Fruit fly (Drosophila melanogaster) whole organism, wandering third instar larva: ENCODE data around the gene ssp2.

Experiments
- Abd-B ChIP-seq: fragments of >200 bp; optimal IDR thresholded peaks from 2 replicates; lab custom pipeline; 2017; ENCODE audit warnings: missing biosample characterization, missing genetic modification characterization
- CG9705 ChIP-seq: fragments of 200-800 bp; sonication (Bioruptor generic); optimal IDR thresholded peaks from 2 replicates; lab custom pipeline; 2018; ENCODE audit warnings: missing biosample characterization, mild to moderate bottlenecking, missing genetic modification characterization
- CrebA ChIP-seq: fragments of 200-800 bp; sonication (Bioruptor generic); optimal IDR thresholded peaks from 2 replicates; lab custom pipeline; 2016; ENCODE audit warnings: missing biosample characterization, mild to moderate bottlenecking, missing genetic modification characterization, borderline replicate concordance
- Dif ChIP-seq: fragments of 200-275, 200-300 bp; sonication (Bioruptor generic); optimal IDR thresholded peaks from 2 replicates; lab custom pipeline; 2018; ENCODE audit warnings: missing biosample characterization, missing genetic modification characterization; ENCODE audit not compliant: partially characterized antibody
- GATAd ChIP-seq: sonication (Bioruptor generic); optimal IDR thresholded peaks from 2 replicates; lab custom pipeline; 2016; ENCODE audit warnings: missing biosample characterization, missing genetic modification characterization
- HLH106 ChIP-seq: fragments of 200-800 bp; optimal IDR thresholded peaks from 3 replicates; lab custom pipeline; 2019; ENCODE audit warnings: missing biosample characterization, mild to moderate bottlenecking, missing genetic modification characterization, moderate library complexity
- Hnf4 ChIP-seq: fragments of 200-800 bp; sonication (Bioruptor generic); optimal IDR thresholded peaks from 2 replicates; lab custom pipeline; 2016; ENCODE audit warnings: missing biosample characterization, mild to moderate bottlenecking, missing genetic modification characterization
- Hr78 ChIP-seq: fragments of >200 bp; optimal IDR thresholded peaks from 2 replicates; lab custom pipeline; 2017; ENCODE audit warnings: missing biosample characterization, missing genetic modification characterization
- Hr83 ChIP-seq: fragments of 200-300 bp; sonication (Bioruptor generic); optimal IDR thresholded peaks from 2 replicates; lab custom pipeline; 2016; ENCODE audit warnings: missing biosample characterization, mild to moderate bottlenecking, missing genetic modification characterization, moderate library complexity; ENCODE audit not compliant: poor library complexity, severe bottlenecking
- Jra ChIP-seq: sonication (Bioruptor generic); optimal IDR thresholded peaks from 2 replicates; lab custom pipeline; 2016; ENCODE audit warnings: missing biosample characterization, missing genetic modification characterization
- Mio ChIP-seq: sonication (Bioruptor generic); optimal IDR thresholded peaks from 2 replicates; lab custom pipeline; 2016; ENCODE audit warnings: missing biosample characterization, missing genetic modification characterization
- Myc ChIP-seq: fragments of >200 bp; optimal IDR thresholded peaks from 2 replicates; lab custom pipeline; 2017
- N ChIP-seq: fragments of >200 bp; optimal IDR thresholded peaks from 2 replicates; lab custom pipeline; 2018; ENCODE audit warnings: missing biosample characterization, missing external identifiers, missing genetic modification characterization
- OdsH ChIP-seq: fragments of 200-800 bp; sonication (Bioruptor generic); optimal IDR thresholded peaks from 2 replicates; lab custom pipeline; 2016; ENCODE audit warnings: missing biosample characterization, mild to moderate bottlenecking, missing genetic modification characterization
- Sp1 ChIP-seq: fragments of 200-800 bp; sonication (Bioruptor generic); optimal IDR thresholded peaks from 3 replicates; lab custom pipeline; 2019; ENCODE audit warnings: missing biosample characterization, mild to moderate bottlenecking, missing genetic modification characterization, moderate library complexity
- brk ChIP-seq: fragments of 200-800 bp; sonication (Bioruptor generic); optimal IDR thresholded peaks from 2 replicates; lab custom pipeline; 2016; ENCODE audit warnings: missing biosample characterization, mild to moderate bottlenecking, missing genetic modification characterization
- dl ChIP-seq, 2 experiments: fragments of 175-275, 200-275 bp in 1 of 2; fragments of 200-275 bp in 1 of 2; sonication (Bioruptor generic); optimal IDR thresholded peaks; lab custom pipeline; 2018; ENCODE audit warnings: mild to moderate bottlenecking in 2 of 2, missing biosample characterization in 2 of 2, missing genetic modification characterization in 2 of 2, moderate library complexity in 2 of 2; ENCODE audit not compliant: partially characterized antibody in 2 of 2, insufficient read depth in 1 of 2
- dmrt93B ChIP-seq: fragments of 200-800 bp; sonication (Bioruptor generic); optimal IDR thresholded peaks from 2 replicates; lab custom pipeline; 2018; ENCODE audit warnings: missing biosample characterization, mild to moderate bottlenecking, missing genetic modification characterization
- ey ChIP-seq: fragments of 200-800 bp; sonication (Bioruptor generic); optimal IDR thresholded peaks from 2 replicates; lab custom pipeline; 2016; ENCODE audit warnings: missing biosample characterization, missing genetic modification characterization
- foxo ChIP-seq, 2 experiments: fragments of 200-800 bp; sonication (Bioruptor generic); optimal IDR thresholded peaks; 2 replicates in 1 of 2; 3 replicates in 1 of 2; lab custom pipeline; 2016 to 2017; ENCODE audit warnings: missing biosample characterization in 2 of 2, missing genetic modification characterization in 2 of 2
- fru ChIP-seq: fragments of 200-800 bp; sonication (Bioruptor generic); optimal IDR thresholded peaks from 3 replicates; lab custom pipeline; 2016; ENCODE audit warnings: missing biosample characterization, mild to moderate bottlenecking, missing genetic modification characterization
- h ChIP-seq: fragments of 200-800 bp; sonication (Bioruptor generic); optimal IDR thresholded peaks from 3 replicates; lab custom pipeline; 2016; ENCODE audit warnings: missing biosample characterization, mild to moderate bottlenecking, missing genetic modification characterization
- jim ChIP-seq: fragments of 175-275, 200-325 bp; sonication (Bioruptor generic); optimal IDR thresholded peaks from 2 replicates; lab custom pipeline; 2016; ENCODE audit warnings: missing biosample characterization, mild to moderate bottlenecking, missing genetic modification characterization
- pan ChIP-seq: fragments of >200 bp; optimal IDR thresholded peaks from 2 replicates; lab custom pipeline; 2017
- psq ChIP-seq: fragments of 200-800 bp; sonication (Bioruptor generic); optimal IDR thresholded peaks from 3 replicates; lab custom pipeline; 2017; ENCODE audit warnings: missing biosample characterization, mild to moderate bottlenecking, missing genetic modification characterization, moderate library complexity
- rgr ChIP-seq: fragments of 200-800 bp; sonication (Bioruptor generic); optimal IDR thresholded peaks from 3 replicates; lab custom pipeline; 2016; ENCODE audit warnings: missing biosample characterization, mild to moderate bottlenecking, missing genetic modification characterization
- sage ChIP-seq: fragments of 200-800 bp; sonication (Bioruptor generic); optimal IDR thresholded peaks from 2 replicates; lab custom pipeline; 2016; ENCODE audit warnings: missing biosample characterization, mild to moderate bottlenecking, missing genetic modification characterization
- sv ChIP-seq: fragments of 200-800 bp; sonication (Bioruptor generic); optimal IDR thresholded peaks from 3 replicates; lab custom pipeline; 2016; ENCODE audit warnings: missing biosample characterization, missing genetic modification characterization
- tai ChIP-seq: sonication (Bioruptor generic); optimal IDR thresholded peaks from 2 replicates; lab custom pipeline; 2016; ENCODE audit warnings: missing biosample characterization, missing genetic modification characterization
- woc ChIP-seq: sonication (Bioruptor generic); optimal IDR thresholded peaks from 2 replicates; lab custom pipeline; 2016; ENCODE audit warnings: missing biosample characterization, mild to moderate bottlenecking, missing genetic modification characterization

The ssp2 gene

DNA sequence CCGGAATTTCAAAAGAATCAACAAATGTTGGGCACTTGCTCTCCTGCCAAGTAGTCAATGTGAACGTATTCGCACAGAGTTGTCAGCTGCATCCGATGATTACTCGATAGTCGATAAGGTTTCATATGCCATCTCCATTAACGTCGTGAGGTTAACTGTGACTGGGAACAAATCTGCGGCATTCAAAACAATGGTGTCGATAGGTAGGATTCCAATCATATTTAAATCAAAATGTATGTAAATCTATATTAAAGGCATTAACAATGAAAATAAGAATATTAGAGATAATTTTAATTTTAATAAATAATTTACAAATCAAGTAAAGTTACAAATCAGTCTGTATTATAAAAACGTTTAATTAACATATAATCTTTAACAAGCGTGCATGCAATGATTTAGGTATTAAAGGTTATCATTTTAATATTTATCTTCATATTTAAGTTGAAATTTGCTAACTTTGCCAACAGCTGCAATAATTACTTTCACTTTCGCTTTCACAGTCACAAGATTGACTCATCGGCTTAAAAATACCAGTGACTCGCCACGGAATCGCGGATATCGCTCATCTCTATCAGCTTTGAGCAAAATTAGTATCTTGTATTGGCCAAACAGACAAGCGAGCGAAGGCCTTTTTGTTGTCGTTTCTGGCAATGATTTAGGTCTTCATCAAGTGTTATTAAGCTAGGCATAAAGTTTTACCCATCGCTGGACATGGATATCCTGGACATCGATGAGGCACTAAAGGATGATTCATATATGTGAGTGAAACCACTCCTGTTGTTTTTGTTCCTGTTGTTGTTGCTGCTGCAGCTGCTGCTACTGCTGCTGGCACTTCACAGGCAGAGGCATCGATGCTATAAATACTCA, at the start of gene ssp2, which contains the start of the genes Meics and Nxf3:
TSS of gene ssp2 (plus strand) at position 569 of the 867 bp plus-strand sequence.
TSS of gene Meics (minus strand) at position 68 of the 867 bp plus-strand sequence.
TSS of gene Nxf3 (plus strand) at position 569 of the 867 bp plus-strand sequence.
- TF ChIP-seq sage (GFP tag; lab: Kevin White, UChicago) (peak; percentile 7), jim (GFP tag; lab: Kevin White, UChicago) (peak; percentile 69), dl (GFP tag; optimal IDR thresholded peaks at IDR 0.05; lab: Kevin White, UChicago; ENCODE audit: insufficient read depth in 1 of 2, partially characterized antibody in 2 of 2) (no peak), HLH106 (tag; lab: Kevin White, UChicago) (no peak), ey (GFP tag; lab: Kevin White, UChicago) (peak; percentile 20), Hr78 (GFP tag; lab: Kevin White, UChicago) (no peak), fru (GFP tag; lab: Kevin White, UChicago) (no peak), Dif (GFP tag; lab: Kevin White, UChicago) (no peak), woc (GFP tag; lab: Kevin White, UChicago) (peak; percentile 35), Myc (peak; percentile 21), Hnf4 (no peak), Mio (no peak), Hr83 (GFP tag; lab: Kevin White, UChicago) (peak; percentile 91), tai (no peak), foxo (GFP tag; optimal IDR thresholded peaks at IDR 0.05; lab: Kevin White, UChicago) (no peak), OdsH (GFP tag; lab: Kevin White, UChicago) (no peak), dmrt93B (GFP tag; lab: Kevin White, UChicago) (peak; percentile 14), CrebA (no peak), rgr (GFP tag; lab: Kevin White, UChicago) (no peak), Jra (GFP tag; lab: Kevin White, UChicago) (peak; percentile 48)

DNA sequence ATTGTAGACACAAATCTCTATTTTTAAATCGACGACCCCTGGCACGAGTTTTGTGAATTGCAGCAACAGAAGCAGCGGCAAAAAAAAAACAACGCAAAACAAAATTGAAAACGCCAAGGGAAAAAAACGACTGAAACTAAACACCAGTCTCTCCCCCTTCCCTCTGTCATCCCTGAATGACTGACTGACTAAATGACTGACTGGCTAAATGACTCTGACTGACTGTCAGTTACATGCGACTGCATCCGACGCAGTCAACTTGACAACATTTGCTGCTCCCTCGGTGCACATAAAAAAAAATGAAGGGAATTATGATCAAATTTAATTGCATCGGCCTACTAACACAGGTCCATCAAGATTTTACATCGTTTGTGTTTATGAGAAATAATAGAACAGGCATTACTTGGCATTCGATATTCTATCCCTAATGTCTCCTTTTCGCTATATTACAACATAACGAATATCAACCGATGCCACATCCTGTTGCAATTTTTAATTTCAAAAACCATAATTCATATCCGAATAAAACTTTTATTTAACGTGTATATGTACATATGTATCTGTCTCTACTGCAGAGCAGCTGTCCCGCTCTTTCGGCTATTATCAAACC, 47.3 kb upstream of the ssp2 start:
- TF ChIP-seq rgr (GFP tag; lab: Kevin White, UChicago) (no peak), sv (no peak), h (peak; percentile 32), psq (GFP tag; lab: Kevin White, UChicago) (no peak), Sp1 (GFP tag; lab: Kevin White, UChicago) (no peak), ey (GFP tag; lab: Kevin White, UChicago) (peak; percentile 21), HLH106 (tag; lab: Kevin White, UChicago) (no peak), fru (GFP tag; lab: Kevin White, UChicago) (peak; percentile 36), foxo (GFP tag; optimal IDR thresholded peaks at IDR 0.05; lab: Kevin White, UChicago) (peak in 1 of 2 experiments; percentile 7)

DNA sequence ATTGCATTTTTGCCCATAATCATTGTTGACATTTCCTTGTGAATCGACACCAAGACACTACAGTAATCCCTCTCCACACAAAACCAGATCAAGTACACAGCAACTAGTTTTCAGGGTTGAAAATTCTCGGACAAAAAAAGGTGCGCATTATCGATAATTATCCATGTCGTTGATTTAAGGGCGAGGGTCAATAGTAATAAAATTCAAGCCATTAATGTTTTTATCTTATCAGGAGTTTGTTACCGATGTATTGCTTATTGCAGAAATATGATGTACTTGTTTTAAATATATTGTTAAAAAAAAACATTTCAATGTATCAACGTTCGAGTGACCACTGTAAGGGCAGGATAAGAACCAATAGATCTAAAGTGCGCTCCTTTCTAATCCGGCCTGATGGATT, 46.2 kb upstream of the ssp2 start:
- TF ChIP-seq N (GFP tag; lab: Kevin White, UChicago) (no peak), pan (lab: Kevin White, UChicago) (no peak), Abd-B (GFP tag; lab: Kevin White, UChicago) (no peak), Sp1 (GFP tag; lab: Kevin White, UChicago) (no peak), CG9705 (no peak), h (peak; percentile 13), Jra (GFP tag; lab: Kevin White, UChicago) (no peak), ey (GFP tag; lab: Kevin White, UChicago) (peak; percentile 33), tai (no peak), Mio (no peak), GATAd (GFP tag; lab: Kevin White, UChicago) (no peak), brk (GFP tag; lab: Kevin White, UChicago) (no peak), CrebA (no peak), HLH106 (tag; lab: Kevin White, UChicago) (peak; percentile 21)
